Fruit fly (Drosophila melanogaster): ENCODE measurements around the gene CG5984.
A peak's percentile ranks its signal among the peaks of the same experiment; 100 is the strongest.

Gene CG5984

DNA sequence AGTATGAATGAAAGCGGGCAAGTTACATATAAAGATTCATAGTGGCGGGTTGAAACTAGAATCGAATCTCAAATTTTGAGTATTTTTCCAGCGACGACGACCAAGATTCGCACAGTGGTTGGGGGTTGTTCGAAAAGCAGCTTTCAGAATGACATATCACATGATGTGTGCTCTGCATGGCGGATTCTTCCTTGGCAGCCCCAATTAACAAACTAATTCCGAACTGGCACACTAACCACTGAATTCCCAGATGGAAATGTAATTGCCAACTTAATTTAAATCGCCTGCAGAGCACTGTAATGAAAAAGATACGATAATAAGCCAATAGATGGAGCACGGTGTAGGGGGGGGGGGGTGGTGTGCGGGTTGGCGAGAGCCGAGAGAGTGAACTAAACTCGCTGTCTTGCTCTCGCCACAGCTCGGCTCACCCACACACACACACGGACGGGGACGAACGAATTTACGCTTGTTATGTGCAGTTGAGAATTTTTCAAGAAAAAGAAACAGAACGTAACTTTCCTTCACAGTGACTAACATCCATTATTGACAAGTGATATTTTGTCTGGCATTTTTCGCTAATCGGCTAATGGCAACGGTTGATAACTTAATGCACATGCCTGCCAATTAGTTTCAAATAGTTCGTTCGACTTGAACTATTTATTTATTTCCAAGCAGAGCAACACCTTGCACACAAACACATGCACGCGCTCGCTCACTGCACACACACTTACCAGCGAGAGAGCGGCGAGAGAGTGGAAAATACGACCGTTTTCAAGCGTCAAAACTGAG, 33.4 kb upstream of the CG5984 start (continued):
- TF ChIP-seq CG8290 (GFP tag; optimal IDR thresholded peaks at IDR 0.05): peak; percentile 72
- TF ChIP-seq CG8290 (tag; optimal IDR thresholded peaks at IDR 0.05): peak in 1 of 2 experiments; percentile 100
- TF ChIP-seq ssp (GFP tag; IDR thresholded peaks at IDR 0.05): peak; percentile 88
- peak; percentile 75 for TF ChIP-seq slou (GFP tag; optimal IDR thresholded peaks at IDR 0.05)
- peak; percentile 75 for TF ChIP-seq Ets97D (GFP tag; optimal IDR thresholded peaks at IDR 0.05)
- TF ChIP-seq Jarid2 (GFP tag; optimal IDR thresholded peaks at IDR 0.05): peak; percentile 83
- TF ChIP-seq fru (optimal IDR thresholded peaks at IDR 0.05): peak; percentile 59
- TF ChIP-seq CG6791 (GFP tag; IDR thresholded peaks at IDR 0.05; ENCODE audit: partially characterized antibody): peak; percentile 77; the same call in 2 of the 3 replicates
- TF ChIP-seq CG13624 (GFP tag; optimal IDR thresholded peaks at IDR 0.05): peak; percentile 95
- TF ChIP-seq Dfd (GFP tag; optimal IDR thresholded peaks at IDR 0.05): no peak
- TF ChIP-seq CG4820 (GFP tag; optimal IDR thresholded peaks at IDR 0.05): peak; percentile 90
- peak; percentile 98 for TF ChIP-seq slbo (GFP tag; IDR thresholded peaks at IDR 0.05)
- TF ChIP-seq CG9797 (GFP tag; optimal IDR thresholded peaks at IDR 0.05): no peak
- peak; percentile 93 for TF ChIP-seq fu2 (GFP tag; optimal IDR thresholded peaks at IDR 0.05)
- TF ChIP-seq zen2 (GFP tag; IDR thresholded peaks at IDR 0.05; ENCODE audit: partially characterized antibody): 0 out of 3 replicates have a peak, but pooled peaks have one; percentile 17
- peak; percentile 94 for TF ChIP-seq sob (GFP tag; IDR thresholded peaks at IDR 0.05)
- peak; percentile 85 for TF ChIP-seq CG3065 (GFP tag; optimal IDR thresholded peaks at IDR 0.05)
- TF ChIP-seq Neu2 (GFP tag; optimal IDR thresholded peaks at IDR 0.05; ENCODE audit: borderline replicate concordance): peak; percentile 58
- TF ChIP-seq CG12071 (GFP tag; optimal IDR thresholded peaks at IDR 0.05): peak; percentile 97
- peak; percentile 94 to 98 for TF ChIP-seq bsh (GFP tag; optimal IDR thresholded peaks at IDR 0.05)
- TF ChIP-seq prd (optimal IDR thresholded peaks at IDR 0.05): no peak
- peak; percentile 97 for TF ChIP-seq prd (GFP tag; IDR thresholded peaks at IDR 0.05)
- TF ChIP-seq gsb-n (tag; optimal IDR thresholded peaks at IDR 0.05): peak; percentile 92
- TF ChIP-seq CG9817 (tag; optimal IDR thresholded peaks at IDR 0.05): peak; percentile 93
- TF ChIP-seq cg (GFP tag; optimal IDR thresholded peaks at IDR 0.05): peak; percentile 94
- peak; percentile 91 for TF ChIP-seq CG10979 (tag; optimal IDR thresholded peaks at IDR 0.05)
- peak; percentile 92 to 98 for TF ChIP-seq dpn (GFP tag; optimal IDR thresholded peaks at IDR 0.05)
- peak; percentile 97 for TF ChIP-seq org-1 (GFP tag; optimal IDR thresholded peaks at IDR 0.05)
- peak; percentile 63 for TF ChIP-seq MESR4 (GFP tag; optimal IDR thresholded peaks at IDR 0.05)
- TF ChIP-seq br (optimal IDR thresholded peaks at IDR 0.05): no peak
- peak; percentile 94 for TF ChIP-seq tin (GFP tag; optimal IDR thresholded peaks at IDR 0.05)
- peak; percentile 93 for TF ChIP-seq CG6175 (GFP tag; IDR thresholded peaks at IDR 0.05)
- TF ChIP-seq CG16779 (GFP tag; IDR thresholded peaks at IDR 0.05): peak; percentile 97
- peak; percentile 90 for TF ChIP-seq gcm (GFP tag; optimal IDR thresholded peaks at IDR 0.05)
- TF ChIP-seq dmrt99B (tag; optimal IDR thresholded peaks at IDR 0.05): peak; percentile 97
- peak; percentile 89 for TF ChIP-seq luna (GFP tag; optimal IDR thresholded peaks at IDR 0.05)
- peak; percentile 88 for TF ChIP-seq Poxn (GFP tag; IDR thresholded peaks at IDR 0.05)
- peak; percentile 94 for TF ChIP-seq CoRest (tag; optimal IDR thresholded peaks at IDR 0.05)
- TF ChIP-seq Doc2 (GFP tag; IDR thresholded peaks at IDR 0.05): peak; percentile 81
- TF ChIP-seq grau (tag; optimal IDR thresholded peaks at IDR 0.05): peak; percentile 94
- TF ChIP-seq CG2678 (tag; optimal IDR thresholded peaks at IDR 0.05): peak; percentile 96
- TF ChIP-seq HmgD (GFP tag; optimal IDR thresholded peaks at IDR 0.05): peak; percentile 90
- TF ChIP-seq E2f1 (GFP tag; IDR thresholded peaks at IDR 0.05): peak; percentile 96
- peak; percentile 97 for TF ChIP-seq NFAT (GFP tag; IDR thresholded peaks at IDR 0.05)
- TF ChIP-seq CG12659 (GFP tag; optimal IDR thresholded peaks at IDR 0.05): peak; percentile 97
- TF ChIP-seq CG6854 (GFP tag; optimal IDR thresholded peaks at IDR 0.05): peak; percentile 90
- TF ChIP-seq CG1832 (GFP tag; optimal IDR thresholded peaks at IDR 0.05): peak; percentile 35
- 0 out of 3 replicates have a peak, but pooled peaks have one; percentile 54 for TF ChIP-seq hb (GFP tag; IDR thresholded peaks at IDR 0.05; ENCODE audit: partially characterized antibody)
- TF ChIP-seq CG18262 (tag; optimal IDR thresholded peaks at IDR 0.05): peak; percentile 93
